Fruit fly (Drosophila melanogaster): ENCODE results near the gene mnb.

mnb gene

DNA sequence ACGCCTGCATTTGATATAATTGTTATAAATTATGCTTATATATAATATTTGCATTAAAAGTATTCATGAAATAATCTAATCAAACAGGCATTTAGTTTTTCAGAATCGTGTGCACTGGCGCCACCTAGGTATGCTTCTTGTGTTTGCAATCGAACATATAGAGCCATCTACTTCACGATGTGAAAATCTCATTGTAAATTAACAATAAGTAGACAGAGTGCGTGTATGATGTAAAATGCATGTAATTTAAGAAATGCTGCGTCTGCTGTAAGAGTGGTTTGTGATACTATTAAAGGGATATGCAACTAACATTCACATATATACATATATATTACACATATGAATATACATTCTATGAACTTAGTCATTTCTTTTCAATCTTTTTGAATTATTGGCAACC is 66.8 kb downstream of the mnb start (continued):
- TF ChIP-seq B-H1 (GFP tag; IDR thresholded peaks at IDR 0.05) (no peak), CG12391 (tag; optimal IDR thresholded peaks at IDR 0.05) (peak; percentile 19), Aef1 (GFP tag; IDR thresholded peaks at IDR 0.05) (0 out of 3 replicates have a peak, but pooled peaks have one; percentile 16), CG14441 (GFP tag; IDR thresholded peaks at IDR 0.05) (no peak)

DNA sequence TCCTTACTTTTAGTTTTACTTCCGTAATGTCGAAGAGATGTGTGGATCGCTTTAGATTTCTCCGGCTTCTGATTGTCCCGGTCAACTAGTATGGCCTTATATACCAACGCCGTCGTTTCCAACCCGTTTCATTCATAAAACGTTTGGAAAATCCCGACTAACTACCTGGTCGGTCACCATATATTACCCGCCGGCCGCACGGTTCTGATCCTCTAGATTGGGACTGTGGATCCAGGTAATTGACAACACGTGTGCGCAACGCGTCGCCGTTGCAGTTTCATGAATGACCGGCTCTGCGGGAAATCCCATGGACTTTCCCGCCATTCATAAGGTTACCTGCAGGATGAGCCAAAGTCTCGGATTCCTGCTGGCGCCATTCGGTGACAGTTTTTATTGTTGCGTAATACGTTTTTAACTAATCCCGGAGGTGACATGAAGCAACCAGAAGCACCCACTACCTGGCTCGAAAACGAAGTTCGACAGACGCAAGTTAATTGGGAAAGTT is 67.3 kb downstream of the mnb start, which contains the start of gene CG12986:
Gene CG12986, minus strand, starts transcription at position 51 of the 505 bp plus-strand sequence.
- TF ChIP-seq tll (GFP tag; optimal IDR thresholded peaks at IDR 0.05) (peak in 1 of 2 experiments; percentile 69), yki (optimal IDR thresholded peaks at IDR 0.05) (no peak), twi (tag; optimal IDR thresholded peaks at IDR 0.05) (peak; percentile 45), zen (tag; optimal IDR thresholded peaks at IDR 0.05) (peak; percentile 77), sima (GFP tag; optimal IDR thresholded peaks at IDR 0.05) (no peak), CG1603 (tag; optimal IDR thresholded peaks at IDR 0.05) (no peak), cad (GFP tag; optimal IDR thresholded peaks at IDR 0.05) (peak; percentile 59), Awh (GFP tag; IDR thresholded peaks at IDR 0.05) (no peak), CG8388 (GFP tag; optimal IDR thresholded peaks at IDR 0.05) (no peak), vfl (GFP tag; optimal IDR thresholded peaks at IDR 0.05) (no peak), maf-S (GFP tag; optimal IDR thresholded peaks at IDR 0.05) (no peak), CG15011 (GFP tag; optimal IDR thresholded peaks at IDR 0.05) (no peak), sr (GFP tag; IDR thresholded peaks at IDR 0.05) (no peak), Sin3A (optimal IDR thresholded peaks at IDR 0.05) (no peak), CG11093 (GFP tag; IDR thresholded peaks at IDR 0.05) (no peak), sob (GFP tag; IDR thresholded peaks at IDR 0.05) (no peak), mirr (GFP tag; optimal IDR thresholded peaks at IDR 0.05) (no peak), fu2 (GFP tag; optimal IDR thresholded peaks at IDR 0.05) (no peak), Lhr (GFP tag; optimal IDR thresholded peaks at IDR 0.05) (no peak), CG15479 (GFP tag; optimal IDR thresholded peaks at IDR 0.05) (peak; percentile 53)

DNA sequence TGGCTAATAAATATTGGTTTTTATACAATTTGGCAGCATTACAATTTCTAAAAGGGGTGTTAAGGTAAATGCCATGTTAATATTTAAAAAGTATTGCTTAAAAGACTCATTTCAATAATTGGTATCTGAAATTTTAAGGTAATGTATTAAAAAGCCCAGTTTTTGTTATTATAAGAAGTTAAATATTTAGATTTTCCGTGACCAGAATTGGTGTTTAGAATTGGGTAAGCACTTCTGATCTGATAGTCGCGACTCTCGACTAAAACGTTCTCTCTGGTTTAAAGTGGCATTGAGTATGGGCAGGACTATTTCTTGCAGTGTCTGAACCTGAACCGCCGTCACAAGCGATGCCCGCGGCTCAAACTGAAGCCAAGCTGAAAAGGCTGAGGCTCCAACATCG is 70.6 kb downstream of the mnb start:
- no peak for TF ChIP-seq CG1603 (tag; optimal IDR thresholded peaks at IDR 0.05)
- TF ChIP-seq CG7963 (GFP tag; IDR thresholded peaks at IDR 0.05; ENCODE audit: partially characterized antibody): no peak
- TF ChIP-seq disco-r (GFP tag; optimal IDR thresholded peaks at IDR 0.05): no peak

DNA sequence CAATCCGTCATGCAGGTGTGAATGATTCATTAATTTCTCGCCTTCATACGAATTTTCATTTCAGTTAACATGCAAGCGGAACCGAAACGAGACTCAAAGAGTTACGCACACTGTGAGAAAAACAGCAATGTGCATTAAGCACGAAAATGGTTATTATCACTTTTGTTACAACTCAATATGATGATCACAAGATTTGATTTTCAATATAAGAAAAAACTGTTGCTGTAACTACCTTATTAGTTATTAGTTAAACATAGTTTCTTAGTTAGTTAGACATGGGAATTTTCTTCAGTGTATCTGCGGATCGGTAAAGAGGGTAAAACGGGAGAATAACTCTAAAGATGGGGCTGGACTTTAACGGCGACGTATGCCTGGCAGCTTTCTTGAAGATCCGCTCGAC is 72.2 kb downstream of the mnb start:
- no peak for TF ChIP-seq HLH54F (GFP tag; optimal IDR thresholded peaks at IDR 0.05)
- peak; percentile 25 for TF ChIP-seq dmrt11E (tag; optimal IDR thresholded peaks at IDR 0.05)
- no peak for TF ChIP-seq jumu (GFP tag; optimal IDR thresholded peaks at IDR 0.05)
- no peak for TF ChIP-seq CG4282 (GFP tag; optimal IDR thresholded peaks at IDR 0.05)
- no peak for TF ChIP-seq vvl (GFP tag; IDR thresholded peaks at IDR 0.05)
- no peak for TF ChIP-seq CG15011 (GFP tag; optimal IDR thresholded peaks at IDR 0.05)
- TF ChIP-seq klu (GFP tag; IDR thresholded peaks at IDR 0.05): no peak
- TF ChIP-seq mam (GFP tag; optimal IDR thresholded peaks at IDR 0.05): no peak
- TF ChIP-seq ash1 (GFP tag; optimal IDR thresholded peaks at IDR 0.05): no peak
- TF ChIP-seq HLH4C (GFP tag; IDR thresholded peaks at IDR 0.05; ENCODE audit: partially characterized antibody): no peak
- TF ChIP-seq ab (GFP tag; optimal IDR thresholded peaks at IDR 0.05): no peak
- TF ChIP-seq HmgZ (tag; optimal IDR thresholded peaks at IDR 0.05): no peak
- TF ChIP-seq CG16863 (GFP tag; optimal IDR thresholded peaks at IDR 0.05): no peak
- TF ChIP-seq Mrtf (GFP tag; IDR thresholded peaks at IDR 0.05): no peak
- TF ChIP-seq gem (tag; optimal IDR thresholded peaks at IDR 0.05): peak; percentile 4
- no peak for TF ChIP-seq MBD-R2 (GFP tag; IDR thresholded peaks at IDR 0.05)
- TF ChIP-seq CG2712 (tag; optimal IDR thresholded peaks at IDR 0.05): peak; percentile 4
- TF ChIP-seq sens (GFP tag): peak; percentile 60
- no peak for TF ChIP-seq Hr78 (GFP tag; optimal IDR thresholded peaks at IDR 0.05)
- TF ChIP-seq Hey (tag; optimal IDR thresholded peaks at IDR 0.05): no peak
- peak; percentile 6 for TF ChIP-seq CG1603 (tag; optimal IDR thresholded peaks at IDR 0.05)
- no peak for TF ChIP-seq luna (GFP tag; optimal IDR thresholded peaks at IDR 0.05)
- no peak for TF ChIP-seq CG15601 (tag; optimal IDR thresholded peaks at IDR 0.05)
- TF ChIP-seq CG31224 (GFP tag; IDR thresholded peaks at IDR 0.05): no peak

Measured in whole organism, embryonic.